Fruit fly (Drosophila melanogaster) whole organism, embryonic: ENCODE results near the gene CG14052.

Experiments used
- ATbp ChIP-seq: fragments of 200-800 bp; sonication (Bioruptor generic); optimal IDR thresholded peaks from 2 replicates; lab custom pipeline; 2017; ENCODE audit warnings: missing biosample characterization, mild to moderate bottlenecking, missing genetic modification characterization, missing genetic modification reagents
- Antp ChIP-seq: fragments of 200-800 bp; sonication (Bioruptor generic); optimal IDR thresholded peaks from 3 replicates; lab custom pipeline; 2016; ENCODE audit warnings: missing biosample characterization, missing genetic modification characterization
- B-H1 ChIP-seq: fragments of 200-800 bp; sonication (Bioruptor generic); IDR thresholded peaks from 3 replicates; pipeline ENCODE4 v1.3.6; 2022; ENCODE audit warnings: missing biosample characterization, missing genetic modification characterization
- Bteb2 ChIP-seq: fragments of 200-800 bp; sonication (Bioruptor generic); optimal IDR thresholded peaks from 2 replicates; lab custom pipeline; 2016; ENCODE audit warnings: missing biosample characterization, missing genetic modification characterization
- C15 ChIP-seq: fragments of 200-800 bp; sonication (Bioruptor generic); IDR thresholded peaks from 3 replicates; pipeline ENCODE4 v1.3.6; 2022; ENCODE audit warnings: missing biosample characterization, missing genetic modification characterization
- CG13624 ChIP-seq: fragments of 200-800 bp; sonication (Bioruptor generic); optimal IDR thresholded peaks from 2 replicates; lab custom pipeline; 2016; ENCODE audit warnings: missing biosample characterization, missing genetic modification characterization
- CG17802 ChIP-seq: fragments of 200-800 bp; sonication (Bioruptor generic); optimal IDR thresholded peaks from 2 replicates; lab custom pipeline; 2018; ENCODE audit warnings: missing biosample characterization, mild to moderate bottlenecking, missing genetic modification characterization, moderate library complexity
- CG30403 ChIP-seq: fragments of 200-800 bp; sonication (Bioruptor generic); optimal IDR thresholded peaks from 3 replicates; lab custom pipeline; 2016; ENCODE audit warnings: missing biosample characterization, missing genetic modification characterization
- CG31388 ChIP-seq: fragments of 200-800 bp; sonication (Bioruptor generic); optimal IDR thresholded peaks from 2 replicates; lab custom pipeline; 2016; ENCODE audit warnings: missing biosample characterization, missing genetic modification characterization
- CG4328 ChIP-seq: fragments of 200-800 bp; sonication (Bioruptor generic); optimal IDR thresholded peaks from 3 replicates; lab custom pipeline; 2017; ENCODE audit warnings: missing biosample characterization, missing genetic modification reagents, missing genetic modification characterization
- CG4424 ChIP-seq: fragments of 200-800 bp; sonication (Bioruptor generic); optimal IDR thresholded peaks from 3 replicates; lab custom pipeline; 2016; ENCODE audit warnings: missing biosample characterization, missing genetic modification characterization
- CG6654 ChIP-seq: fragments of 200-800 bp; sonication (Bioruptor generic); optimal IDR thresholded peaks from 2 replicates; lab custom pipeline; 2017; ENCODE audit warnings: missing biosample characterization, mild to moderate bottlenecking, missing genetic modification characterization
- CG6683 ChIP-seq: fragments of 200-800 bp; sonication (Bioruptor generic); optimal IDR thresholded peaks from 2 replicates; lab custom pipeline; 2017; ENCODE audit warnings: missing biosample characterization, mild to moderate bottlenecking, missing genetic modification characterization, missing genetic modification reagents
- CG6689 ChIP-seq: fragments of 200-800 bp; sonication (Bioruptor generic); IDR thresholded peaks from 2 replicates; pipeline ENCODE4 v1.3.6; 2022; ENCODE audit warnings: missing biosample characterization, missing genetic modification characterization
- CG8290 ChIP-seq, 3 experiments: fragments of 200-800 bp; sonication (Bioruptor generic); optimal IDR thresholded peaks; 2 replicates each; lab custom pipeline; 2016 to 2019; ENCODE audit warnings: missing biosample characterization in 3 of 3, missing genetic modification characterization in 3 of 3, mild to moderate bottlenecking in 2 of 3, moderate library complexity in 1 of 3
- CG8924 ChIP-seq: fragments of 200-800 bp; optimal IDR thresholded peaks from 3 replicates; lab custom pipeline; 2019; ENCODE audit warnings: missing biosample characterization, mild to moderate bottlenecking, missing genetic modification characterization, moderate library complexity
- CG9215 ChIP-seq: fragments of 200-800 bp; sonication (Bioruptor generic); IDR thresholded peaks from 2 replicates; pipeline ENCODE4 v1.3.6; 2022; ENCODE audit warnings: missing biosample characterization, missing genetic modification characterization
- Deaf1 ChIP-seq: fragments of 200-800 bp; optimal IDR thresholded peaks from 3 replicates; lab custom pipeline; 2019; ENCODE audit warnings: missing biosample characterization, mild to moderate bottlenecking, missing genetic modification characterization, moderate library complexity
- Dfd ChIP-seq, 2 experiments: fragments of >200 bp; optimal IDR thresholded peaks; 2 replicates each; lab custom pipeline; 2017; ENCODE audit warnings: missing biosample characterization in 2 of 2, missing genetic modification characterization in 2 of 2
- Dp ChIP-seq: fragments of 200-800 bp; sonication (Bioruptor generic); optimal IDR thresholded peaks from 2 replicates; lab custom pipeline; 2018; ENCODE audit warnings: missing biosample characterization, mild to moderate bottlenecking, missing genetic modification characterization, moderate library complexity
- HLHmδ ChIP-seq: fragments of 200-800 bp; sonication (Bioruptor generic); optimal IDR thresholded peaks from 2 replicates; lab custom pipeline; 2018; ENCODE audit warnings: missing biosample characterization, mild to moderate bottlenecking, missing genetic modification characterization, moderate library complexity
- PHDP ChIP-seq: fragments of 200-800 bp; sonication (Bioruptor generic); optimal IDR thresholded peaks from 3 replicates; lab custom pipeline; 2018; ENCODE audit warnings: missing biosample characterization, mild to moderate bottlenecking, missing genetic modification characterization, moderate library complexity
- Rx ChIP-seq: fragments of 200-800 bp; sonication (Bioruptor generic); IDR thresholded peaks from 2 replicates; pipeline ENCODE4 v1.3.6; 2022; ENCODE audit warnings: missing biosample characterization, missing genetic modification characterization
- Sin3A ChIP-seq: fragments of >200 bp; optimal IDR thresholded peaks from 2 replicates; lab custom pipeline; 2018
- TFAM ChIP-seq: fragments of 200-800 bp; sonication (Bioruptor generic); optimal IDR thresholded peaks from 2 replicates; lab custom pipeline; 2017; ENCODE audit warnings: missing biosample characterization, missing genetic modification characterization, inconsistent platforms
- br ChIP-seq: fragments of >200 bp; optimal IDR thresholded peaks from 2 replicates; lab custom pipeline; 2017
- bsh ChIP-seq, 2 experiments: fragments of 200-800 bp; sonication (Bioruptor generic); optimal IDR thresholded peaks; 2 replicates each; lab custom pipeline; 2017 to 2018; ENCODE audit warnings: mild to moderate bottlenecking in 2 of 2, missing biosample characterization in 2 of 2, missing genetic modification characterization in 2 of 2, moderate library complexity in 1 of 2
- cg ChIP-seq: fragments of 200-800 bp; sonication (Bioruptor generic); optimal IDR thresholded peaks from 3 replicates; lab custom pipeline; 2019; ENCODE audit warnings: missing biosample characterization, mild to moderate bottlenecking, missing genetic modification characterization, moderate library complexity
- chinmo ChIP-seq: fragments of 200-800 bp; sonication (Bioruptor generic); IDR thresholded peaks from 4 replicates; pipeline ENCODE4 v1.3.6; 2022; ENCODE audit warnings: missing biosample characterization, missing genetic modification characterization; ENCODE audit not compliant: partially characterized antibody
- corto ChIP-seq: fragments of 200-800 bp; sonication (Bioruptor generic); optimal IDR thresholded peaks from 2 replicates; lab custom pipeline; 2016; ENCODE audit warnings: missing biosample characterization, mild to moderate bottlenecking, missing genetic modification characterization, moderate library complexity
- exex ChIP-seq: fragments of 200-800 bp; sonication (Bioruptor generic); optimal IDR thresholded peaks from 4 replicates; lab custom pipeline; 2018; ENCODE audit warnings: missing biosample characterization, mild to moderate bottlenecking, missing genetic modification characterization, moderate library complexity
- grau ChIP-seq: fragments of 200-800 bp; optimal IDR thresholded peaks from 3 replicates; lab custom pipeline; 2019; ENCODE audit warnings: missing biosample characterization, mild to moderate bottlenecking, missing genetic modification characterization, moderate library complexity
- ind ChIP-seq: fragments of 200-800 bp; sonication (Bioruptor generic); optimal IDR thresholded peaks from 3 replicates; lab custom pipeline; 2016; ENCODE audit warnings: missing biosample characterization, missing genetic modification characterization
- inv ChIP-seq: fragments of 200-800 bp; sonication (Bioruptor generic); IDR thresholded peaks from 2 replicates; pipeline ENCODE4 v1.3.6; 2022; ENCODE audit warnings: missing biosample characterization, missing genetic modification characterization; ENCODE audit not compliant: partially characterized antibody
- jing ChIP-seq: fragments of 200-800 bp; sonication (Bioruptor generic); optimal IDR thresholded peaks from 2 replicates; lab custom pipeline; 2018; ENCODE audit warnings: missing biosample characterization, mild to moderate bottlenecking, missing genetic modification characterization
- p53 ChIP-seq: fragments of 200-800 bp; sonication (Bioruptor generic); optimal IDR thresholded peaks from 2 replicates; lab custom pipeline; 2016; ENCODE audit warnings: missing biosample characterization, missing genetic modification characterization
- psq ChIP-seq: fragments of 200-800 bp; sonication (Bioruptor generic); optimal IDR thresholded peaks from 2 replicates; lab custom pipeline; 2017; ENCODE audit warnings: missing biosample characterization, missing genetic modification characterization
- row ChIP-seq: fragments of 200-800 bp; sonication (Bioruptor generic); IDR thresholded peaks from 3 replicates; pipeline ENCODE4 v1.3.6; 2022; ENCODE audit warnings: missing biosample characterization, missing genetic modification characterization
- sd ChIP-seq: fragments of 200-800 bp; sonication (Bioruptor generic); optimal IDR thresholded peaks from 3 replicates; lab custom pipeline; 2018; ENCODE audit warnings: missing biosample characterization, mild to moderate bottlenecking, missing genetic modification characterization, moderate library complexity
- shn ChIP-seq: fragments of 200-800 bp; sonication (Bioruptor generic); optimal IDR thresholded peaks from 3 replicates; lab custom pipeline; 2016; ENCODE audit warnings: missing biosample characterization, missing genetic modification characterization
- so ChIP-seq: fragments of 200-800 bp; sonication (Bioruptor generic); IDR thresholded peaks from 3 replicates; pipeline ENCODE4 v1.3.6; 2022; ENCODE audit warnings: missing biosample characterization, missing genetic modification characterization
- sob ChIP-seq: fragments of 200-800 bp; sonication (Bioruptor generic); IDR thresholded peaks from 2 replicates; pipeline ENCODE4 v1.3.6; 2022; ENCODE audit warnings: missing biosample characterization, missing genetic modification characterization
- sr ChIP-seq: fragments of 200-800 bp; sonication (Bioruptor generic); IDR thresholded peaks from 3 replicates; pipeline ENCODE4 v1.3.6; 2022; ENCODE audit warnings: missing biosample characterization, missing genetic modification characterization
- tll ChIP-seq, 2 experiments: fragments of 200-800 bp in 1 of 2; fragments of >200 bp in 1 of 2; sonication (Bioruptor generic) in 1 of 2; optimal IDR thresholded peaks; 2 replicates each; lab custom pipeline; 2017 to 2019; ENCODE audit warnings: missing biosample characterization in 2 of 2, missing genetic modification characterization in 2 of 2, mild to moderate bottlenecking in 1 of 2, moderate library complexity in 1 of 2
- z ChIP-seq: fragments of 200-800 bp; sonication (Bioruptor generic); IDR thresholded peaks from 3 replicates; pipeline ENCODE4 v1.3.6; 2022; ENCODE audit warnings: missing biosample characterization, missing genetic modification characterization

The CG14052 gene

dm6 chrX:2219246-2219645 is 4.3 kb upstream of the CG14052 start (continued):
- no peak for TF ChIP-seq bsh (GFP tag; optimal IDR thresholded peaks at IDR 0.05; lab: Kevin White, UChicago)
- no peak for TF ChIP-seq so
- TF ChIP-seq CG17802, result no peak
- TF ChIP-seq z (GFP tag; lab: Robert Waterston, UW), result no peak
- TF ChIP-seq CG8924 (tag; lab: Kevin White, UChicago), result no peak
- TF ChIP-seq CG8290 (GFP tag; optimal IDR thresholded peaks at IDR 0.05; lab: Kevin White, UChicago), result no peak
- TF ChIP-seq CG8290 (tag; optimal IDR thresholded peaks at IDR 0.05; lab: Kevin White, UChicago), result no peak
- TF ChIP-seq shn (GFP tag; lab: Kevin White, UChicago), result no peak
- peak; percentile 46; the same call in 1 of the 3 replicates for TF ChIP-seq sr
- no peak for TF ChIP-seq inv (GFP tag; lab: Robert Waterston, UW)
- TF ChIP-seq PHDP (tag; lab: Kevin White, UChicago), result no peak
- no peak for TF ChIP-seq grau
- no peak for TF ChIP-seq Bteb2 (GFP tag; lab: Kevin White, UChicago)
- TF ChIP-seq CG31388 (GFP tag; lab: Kevin White, UChicago), result no peak
- TF ChIP-seq sob (GFP tag; lab: Robert Waterston, UW), result no peak
- no peak for TF ChIP-seq Antp (GFP tag; lab: Kevin White, UChicago)
- TF ChIP-seq HLHmδ, result no peak
- TF ChIP-seq psq (GFP tag; lab: Kevin White, UChicago), result no peak
- TF ChIP-seq chinmo, result 0 out of 4 replicates have a peak, but pooled peaks have one; percentile 21
- TF ChIP-seq p53 (GFP tag; lab: Kevin White, UChicago), result no peak
- no peak for TF ChIP-seq Dfd (GFP tag; optimal IDR thresholded peaks at IDR 0.05; lab: Kevin White, UChicago)
- TF ChIP-seq CG9215, result no peak
- TF ChIP-seq CG6654 (GFP tag; lab: Kevin White, UChicago), result no peak
- TF ChIP-seq cg (GFP tag; lab: Kevin White, UChicago), result no peak
- no peak for TF ChIP-seq Rx (GFP tag; lab: Robert Waterston, UW)
- no peak for TF ChIP-seq corto (GFP tag; lab: Kevin White, UChicago)
- no peak for TF ChIP-seq tll (GFP tag; optimal IDR thresholded peaks at IDR 0.05; lab: Kevin White, UChicago)
- TF ChIP-seq br (lab: Kevin White, UChicago), result no peak
- no peak for TF ChIP-seq B-H1 (GFP tag; lab: Robert Waterston, UW)
- no peak for TF ChIP-seq ind (GFP tag; lab: Kevin White, UChicago)
- no peak for TF ChIP-seq CG4424 (GFP tag; lab: Kevin White, UChicago)
- no peak for TF ChIP-seq CG30403 (GFP tag; lab: Kevin White, UChicago)
- TF ChIP-seq jing (GFP tag; lab: Kevin White, UChicago), result no peak
- TF ChIP-seq CG4328, result peak; percentile 58
- TF ChIP-seq CG6683 (GFP tag; lab: Kevin White, UChicago), result no peak
- TF ChIP-seq CG13624 (GFP tag; lab: Kevin White, UChicago), result no peak
- TF ChIP-seq exex (tag; lab: Kevin White, UChicago), result no peak
- TF ChIP-seq TFAM, result no peak
- TF ChIP-seq ATbp (GFP tag; lab: Kevin White, UChicago), result no peak
- peak; percentile 18 for TF ChIP-seq Deaf1
- peak; percentile 61 for TF ChIP-seq sd (tag; lab: Kevin White, UChicago)
- TF ChIP-seq Sin3A (lab: Kevin White, UChicago), result no peak
- TF ChIP-seq C15 (GFP tag; lab: Robert Waterston, UW), result no peak
- TF ChIP-seq Dp (GFP tag; lab: Kevin White, UChicago), result no peak
- TF ChIP-seq CG6689, result no peak
- TF ChIP-seq row (GFP tag; lab: Robert Waterston, UW), result no peak
